Fruit fly (Drosophila melanogaster) ovary, adult (tissue): ENCODE measurements around the gene CG13771.

ENCODE experiments used
- CG17801 ChIP-seq: fragments of 200-800 bp; optimal IDR thresholded peaks from 2 replicates; lab custom pipeline; 2019; ENCODE audit warnings: missing biosample characterization, mild to moderate bottlenecking, missing genetic modification characterization, moderate library complexity; ENCODE audit not compliant: partially characterized antibody

CG13771 gene

DNA sequence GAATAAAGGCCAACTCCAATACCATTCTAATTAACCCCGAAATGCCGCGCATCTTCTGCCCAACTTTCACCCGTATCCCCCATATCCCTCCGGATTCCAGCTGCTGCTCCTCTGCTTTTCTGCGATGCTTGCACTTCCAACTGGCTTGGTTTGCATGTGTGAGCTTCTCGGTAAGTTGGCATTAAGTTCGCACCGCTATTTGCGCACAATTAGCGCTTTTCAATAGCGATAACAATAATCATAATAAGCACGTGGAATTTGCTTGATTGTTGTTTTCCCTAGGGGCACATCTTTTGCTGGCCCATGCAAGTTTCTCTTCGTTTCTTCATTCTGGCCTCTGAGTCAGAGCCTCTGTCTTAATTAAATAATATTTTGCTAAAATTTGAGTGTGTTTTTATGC lies 41.4 kb downstream of the CG13771 start:
- TF ChIP-seq CG17801, result peak; percentile 15

DNA sequence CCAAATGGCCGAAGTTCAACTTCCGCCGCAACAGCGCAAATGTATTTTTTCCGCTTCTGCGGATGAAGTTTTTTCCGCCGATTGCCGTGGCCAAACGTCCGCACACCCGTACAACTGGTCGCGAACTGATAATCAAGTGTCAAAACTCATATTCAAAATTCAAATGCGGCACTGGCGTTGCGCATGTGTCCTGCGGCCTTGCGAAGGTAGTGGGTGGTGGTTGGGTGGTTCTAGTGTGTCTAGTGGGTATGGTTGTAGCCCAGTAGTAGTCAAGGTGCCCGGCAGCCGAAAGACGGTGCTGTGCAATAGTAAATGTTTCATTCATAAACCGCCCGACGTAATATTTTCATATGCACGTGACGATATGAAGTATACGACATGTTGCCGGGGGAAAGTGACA lies 41.8 kb downstream of the CG13771 start, which contains the start of gene DIP-iota:
DIP-iota (minus strand) TSS at position 101 of the 400 bp plus-strand sequence.
- TF ChIP-seq CG17801, result no peak

DNA sequence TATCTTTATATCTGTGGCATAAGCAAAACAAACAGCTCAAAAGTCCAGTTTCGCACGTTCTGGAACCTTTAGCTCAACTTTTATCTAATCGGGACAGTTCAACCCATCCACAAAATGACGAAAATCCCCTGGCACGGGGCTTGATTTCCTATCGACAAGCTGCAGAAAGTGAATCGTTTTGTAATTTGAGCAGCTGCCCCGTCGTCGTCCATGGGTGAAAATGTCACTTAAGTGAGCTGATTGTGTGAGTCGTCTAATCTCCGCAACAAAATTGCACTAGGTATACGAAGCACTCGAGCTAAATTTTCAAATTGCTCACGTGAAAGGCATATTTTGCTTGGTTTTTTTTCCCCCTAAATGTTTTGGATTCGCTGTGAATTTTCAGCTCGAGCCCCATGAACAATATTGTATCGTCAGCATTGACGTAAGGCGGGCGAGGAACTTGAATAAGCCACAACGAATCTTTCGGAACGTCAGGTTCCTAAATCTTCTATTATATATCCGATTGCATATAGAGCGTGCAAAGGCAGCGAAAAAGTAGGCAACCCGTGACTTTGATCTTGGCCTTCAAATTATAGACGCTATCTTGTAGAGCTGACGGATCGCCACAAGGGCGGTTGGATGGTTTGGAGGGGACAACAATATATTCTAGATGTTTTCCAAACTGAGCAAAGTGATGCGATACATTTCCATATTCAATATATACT lies 49.0 kb downstream of the CG13771 start:
- no peak for TF ChIP-seq CG17801

DNA sequence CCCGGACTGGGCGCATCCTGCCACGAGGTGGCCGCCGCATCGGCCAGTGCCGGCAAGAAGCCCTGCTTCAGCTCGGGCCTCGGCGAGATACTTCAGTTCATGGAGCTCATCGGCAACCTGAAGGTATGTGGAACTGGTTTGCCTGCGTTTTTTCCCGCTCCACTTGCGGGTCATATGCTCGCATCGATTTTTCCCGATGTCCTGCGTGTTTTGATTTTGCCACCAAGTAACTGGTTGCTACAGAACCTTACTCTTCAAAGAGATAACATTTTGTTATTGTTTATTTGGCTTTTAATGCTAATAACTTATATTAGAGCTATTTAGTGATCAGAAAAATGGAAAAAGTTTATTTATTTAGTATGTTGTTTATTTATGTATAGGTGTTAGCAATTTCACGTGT lies 50.3 kb downstream of the CG13771 start:
- no peak for TF ChIP-seq CG17801

DNA sequence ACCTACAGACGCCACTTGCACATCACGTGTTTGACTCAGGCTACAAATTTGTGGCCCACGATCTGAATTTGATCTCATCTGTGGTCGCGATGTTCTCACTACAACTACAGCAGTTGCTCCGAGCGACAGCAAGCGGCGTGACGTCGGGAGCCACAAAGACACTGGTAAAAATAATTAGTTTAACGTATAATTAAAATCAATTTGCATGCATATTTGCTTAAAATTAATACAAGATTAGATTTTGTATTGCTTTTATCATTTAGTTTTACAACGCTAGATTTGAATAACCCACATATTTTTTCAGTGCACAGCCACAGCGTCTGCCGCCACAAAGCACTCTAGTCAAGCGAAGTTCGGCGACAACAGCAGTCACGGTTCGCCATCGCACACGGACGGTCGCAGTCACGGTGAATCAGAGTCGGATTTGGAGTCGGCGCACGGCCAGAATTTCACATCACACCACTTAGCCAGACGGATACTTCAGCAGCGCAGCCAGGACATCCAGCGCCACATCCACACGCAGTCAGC lies 50.9 kb downstream of the CG13771 start:
- TF ChIP-seq CG17801, result peak; percentile 100
